In genomic region chrIV:2281353-2281976, ce11 we compare ENCODE assay signal across 5 worm cellular contexts.
A peak's percentile ranks its signal among the peaks of the same experiment; 100 is the strongest.
TF ChIP-seq lines count a peak whose summit lies in the region.

No protein-coding gene starts in this region.

TF ChIP-seq in whole organism, L1 larva, 84 proteins besides CTCF, POLR2A, EP300 and RAD21 (continues in another document):
- no peak for TF ChIP-seq aly-2 (tag; optimal IDR thresholded peaks at IDR 0.05; lab: Kevin White, UChicago)
- peak; percentile 23 for TF ChIP-seq mep-1 (tag; optimal IDR thresholded peaks at IDR 0.05; lab: Kevin White, UChicago)
- TF ChIP-seq skn-1 (tag; optimal IDR thresholded peaks at IDR 0.05; lab: Kevin White, UChicago) = peak; percentile 5
- no peak for TF ChIP-seq aha-1 (tag; optimal IDR thresholded peaks at IDR 0.05; lab: Kevin White, UChicago)
- no peak for TF ChIP-seq pag-3 (tag; optimal IDR thresholded peaks at IDR 0.05; lab: Kevin White, UChicago; ENCODE audit: borderline replicate concordance, insufficient read depth)
- TF ChIP-seq dpl-1 (GFP tag; optimal IDR thresholded peaks at IDR 0.05; lab: Kevin White, UChicago) = peak; percentile 18 to 64 (median 38)
- peak in 1 of 2 experiments; percentile 58 for TF ChIP-seq lsy-2 (tag; optimal IDR thresholded peaks at IDR 0.05; lab: Kevin White, UChicago)
- peak; percentile 78 for TF ChIP-seq nhr-90 (tag; optimal IDR thresholded peaks at IDR 0.05; lab: Kevin White, UChicago; ENCODE audit: poor library complexity)
- peak; percentile 35 for TF ChIP-seq vab-15 (tag; optimal IDR thresholded peaks at IDR 0.05; lab: Kevin White, UChicago)
- TF ChIP-seq hlh-17 (GFP tag; optimal IDR thresholded peaks at IDR 0.05; lab: Kevin White, UChicago; ENCODE audit: borderline replicate concordance) = no peak
- no peak for TF ChIP-seq fkh-10 (GFP tag; optimal IDR thresholded peaks at IDR 0.05; lab: Kevin White, UChicago)
- peak; percentile 3 to 11 for TF ChIP-seq efl-1 (optimal IDR thresholded peaks at IDR 0.05; lab: Kevin White, UChicago)
- TF ChIP-seq efl-1 (GFP tag; optimal IDR thresholded peaks at IDR 0.05 in 1 of 2; lab: Kevin White, UChicago) = peak in 1 of 2 experiments; percentile 95
- peak; percentile 62 for TF ChIP-seq ama-1 (optimal IDR thresholded peaks at IDR 0.05; lab: Kevin White, UChicago)
- TF ChIP-seq ceh-63 (GFP tag; optimal IDR thresholded peaks at IDR 0.05; lab: Kevin White, UChicago) = no peak
- TF ChIP-seq nhr-71 (tag; optimal IDR thresholded peaks at IDR 0.05; lab: Kevin White, UChicago) = peak; percentile 71
- peak; percentile 78 for TF ChIP-seq blmp-1 (tag; optimal IDR thresholded peaks at IDR 0.05; lab: Kevin White, UChicago)

TF ChIP-seq in whole organism, L2 larva, 48 proteins besides CTCF, POLR2A, EP300 and RAD21 (continues in another document):
- peak; percentile 56 for TF ChIP-seq nhr-21 (tag; optimal IDR thresholded peaks at IDR 0.05; lab: Kevin White, UChicago)
- peak; percentile 85 for TF ChIP-seq ama-1 (optimal IDR thresholded peaks at IDR 0.05; lab: Kevin White, UChicago)
- TF ChIP-seq nhr-237 (tag; optimal IDR thresholded peaks at IDR 0.05; lab: Kevin White, UChicago) = no peak
- peak; percentile 97 for TF ChIP-seq fos-1 (tag; optimal IDR thresholded peaks at IDR 0.05; lab: Kevin White, UChicago)
- TF ChIP-seq mbf-1 (tag; optimal IDR thresholded peaks at IDR 0.05; lab: Kevin White, UChicago) = no peak
- TF ChIP-seq egl-27 (tag; optimal IDR thresholded peaks at IDR 0.05; lab: Kevin White, UChicago) = no peak
- peak; percentile 79 for TF ChIP-seq crh-2 (tag; optimal IDR thresholded peaks at IDR 0.05; lab: Kevin White, UChicago)
- TF ChIP-seq nhr-77 (tag; optimal IDR thresholded peaks at IDR 0.05; lab: Kevin White, UChicago) = no peak
- TF ChIP-seq sma-9 (GFP tag; optimal IDR thresholded peaks at IDR 0.05; lab: Kevin White, UChicago) = peak; percentile 59
- TF ChIP-seq sma-9 (tag; optimal IDR thresholded peaks at IDR 0.05; lab: Kevin White, UChicago) = no peak
- peak; percentile 50 for TF ChIP-seq nhr-25 (tag; optimal IDR thresholded peaks at IDR 0.05; lab: Kevin White, UChicago)
- TF ChIP-seq ceh-82 (tag; optimal IDR thresholded peaks at IDR 0.05; lab: Kevin White, UChicago) = no peak
- peak; percentile 7 for TF ChIP-seq C34F6.9 (tag; optimal IDR thresholded peaks at IDR 0.05; lab: Kevin White, UChicago)
- TF ChIP-seq lsy-2 (tag; optimal IDR thresholded peaks at IDR 0.05; lab: Kevin White, UChicago) = peak in 1 of 2 experiments; percentile 47
- no peak for TF ChIP-seq Y55F3AM.14 (GFP tag; optimal IDR thresholded peaks at IDR 0.05; lab: Kevin White, UChicago)
- TF ChIP-seq unc-55 (GFP tag; optimal IDR thresholded peaks at IDR 0.05; lab: Kevin White, UChicago) = no peak
- peak; percentile 44 for TF ChIP-seq lin-13 (GFP tag; optimal IDR thresholded peaks at IDR 0.05; lab: Kevin White, UChicago)
- TF ChIP-seq nhr-12 (tag; optimal IDR thresholded peaks at IDR 0.05; lab: Kevin White, UChicago) = no peak
- TF ChIP-seq skn-1 (tag; optimal IDR thresholded peaks at IDR 0.05; lab: Kevin White, UChicago) = no peak

TF ChIP-seq in whole organism, L3 larva, 47 proteins besides CTCF, POLR2A, EP300 and RAD21 (continues in another document):
- TF ChIP-seq ceh-28 (tag; optimal IDR thresholded peaks at IDR 0.05; lab: Kevin White, UChicago) = peak; percentile 4
- peak; percentile 16 for TF ChIP-seq nfya-1 (tag; optimal IDR thresholded peaks at IDR 0.05; lab: Kevin White, UChicago; ENCODE audit: insufficient read depth)
- no peak for TF ChIP-seq nhr-28 (tag; optimal IDR thresholded peaks at IDR 0.05; lab: Kevin White, UChicago)
- TF ChIP-seq elt-1 (tag; optimal IDR thresholded peaks at IDR 0.05; lab: Kevin White, UChicago) = no peak
- no peak for TF ChIP-seq lin-15B (tag; optimal IDR thresholded peaks at IDR 0.05; lab: Kevin White, UChicago)
- TF ChIP-seq ZK546.5 (tag; optimal IDR thresholded peaks at IDR 0.05; lab: Kevin White, UChicago) = no peak
- no peak for TF ChIP-seq lsy-12 (tag; optimal IDR thresholded peaks at IDR 0.05; lab: Kevin White, UChicago)
- peak; percentile 65 for TF ChIP-seq nhr-43 (tag; optimal IDR thresholded peaks at IDR 0.05; lab: Kevin White, UChicago; ENCODE audit: poor library complexity, severe bottlenecking)
- no peak for TF ChIP-seq zag-1 (tag; optimal IDR thresholded peaks at IDR 0.05; lab: Kevin White, UChicago)
- no peak for TF ChIP-seq sea-2 (GFP tag; optimal IDR thresholded peaks at IDR 0.05; lab: Kevin White, UChicago)
- TF ChIP-seq elt-2 (tag; optimal IDR thresholded peaks at IDR 0.05; lab: Kevin White, UChicago) = peak; percentile 83
- TF ChIP-seq mml-1 (tag; optimal IDR thresholded peaks at IDR 0.05; lab: Kevin White, UChicago) = no peak
- no peak for TF ChIP-seq nhr-237 (tag; optimal IDR thresholded peaks at IDR 0.05; lab: Kevin White, UChicago)
- TF ChIP-seq ztf-11 (tag; optimal IDR thresholded peaks at IDR 0.05; lab: Kevin White, UChicago) = no peak
- TF ChIP-seq hmg-11 (tag; optimal IDR thresholded peaks at IDR 0.05; lab: Kevin White, UChicago) = no peak
- peak; percentile 18 for TF ChIP-seq snpc-4 (tag; optimal IDR thresholded peaks at IDR 0.05; lab: Kevin White, UChicago)
- TF ChIP-seq nhr-67 (tag; optimal IDR thresholded peaks at IDR 0.05; lab: Kevin White, UChicago) = no peak
- TF ChIP-seq R02D3.7 (tag; optimal IDR thresholded peaks at IDR 0.05; lab: Kevin White, UChicago) = no peak
- TF ChIP-seq mdl-1 (tag; optimal IDR thresholded peaks at IDR 0.05; lab: Kevin White, UChicago) = no peak
- no peak for TF ChIP-seq egl-27 (tag; optimal IDR thresholded peaks at IDR 0.05; lab: Kevin White, UChicago)

TF ChIP-seq in whole organism, L4 larva, 104 proteins besides CTCF, POLR2A, EP300 and RAD21 (continues in another document):
- no peak for TF ChIP-seq ceh-28 (tag; optimal IDR thresholded peaks at IDR 0.05; lab: Kevin White, UChicago)
- TF ChIP-seq daf-12 (tag; optimal IDR thresholded peaks at IDR 0.05; lab: Kevin White, UChicago) = no peak
- peak in 1 of 2 experiments; percentile 40 for TF ChIP-seq lsy-2 (tag; optimal IDR thresholded peaks at IDR 0.05; lab: Kevin White, UChicago)
- no peak for TF ChIP-seq skn-1 (tag; optimal IDR thresholded peaks at IDR 0.05; lab: Kevin White, UChicago)
- TF ChIP-seq arid-1 (GFP tag; conservative IDR thresholded peaks at IDR 0.05; lab: Robert Waterston, UW) = no peak
- TF ChIP-seq mxl-2 (GFP tag; conservative IDR thresholded peaks at IDR 0.05; lab: Robert Waterston, UW) = no peak
- TF ChIP-seq hif-1 (tag; optimal IDR thresholded peaks at IDR 0.05; lab: Kevin White, UChicago) = no peak
- no peak for TF ChIP-seq vab-7 (GFP tag; IDR thresholded peaks at IDR 0.05; lab: Robert Waterston, UW)
- no peak for TF ChIP-seq zip-11 (GFP tag; IDR thresholded peaks at IDR 0.05; lab: Robert Waterston, UW)
- TF ChIP-seq saeg-2 (GFP tag; IDR thresholded peaks at IDR 0.05; lab: Robert Waterston, UW) = no peak
- TF ChIP-seq dmd-8 (GFP tag; IDR thresholded peaks at IDR 0.05; lab: Robert Waterston, UW) = no peak
- no peak for TF ChIP-seq rbr-2 (tag; optimal IDR thresholded peaks at IDR 0.05; lab: Kevin White, UChicago)
- TF ChIP-seq nhr-48 (tag; optimal IDR thresholded peaks at IDR 0.05; lab: Kevin White, UChicago) = no peak
- no peak for TF ChIP-seq ZK337.2 (GFP tag; IDR thresholded peaks at IDR 0.05; lab: Robert Waterston, UW)
- TF ChIP-seq nhr-10 (tag; optimal IDR thresholded peaks at IDR 0.05; lab: Kevin White, UChicago) = peak; percentile 68
- TF ChIP-seq R02D3.7 (tag; optimal IDR thresholded peaks at IDR 0.05; lab: Kevin White, UChicago) = no peak
- peak; percentile 46 for TF ChIP-seq dpl-1 (GFP tag; optimal IDR thresholded peaks at IDR 0.05; lab: Kevin White, UChicago)
- TF ChIP-seq ceh-20 (GFP tag; IDR thresholded peaks at IDR 0.05; lab: Robert Waterston, UW) = no peak
- no peak for TF ChIP-seq aly-2 (tag; optimal IDR thresholded peaks at IDR 0.05; lab: Kevin White, UChicago)
- TF ChIP-seq ceh-44 (GFP tag; IDR thresholded peaks at IDR 0.05; lab: Robert Waterston, UW) = no peak
- no peak for TF ChIP-seq lin-29 (GFP tag; IDR thresholded peaks at IDR 0.05; lab: Robert Waterston, UW)
- TF ChIP-seq unc-39 (tag; optimal IDR thresholded peaks at IDR 0.05; lab: Kevin White, UChicago) = no peak
- no peak for TF ChIP-seq daf-19 (GFP tag; conservative IDR thresholded peaks at IDR 0.05; lab: Robert Waterston, UW)

TF ChIP-seq in whole organism, young adult, 124 proteins besides CTCF, POLR2A, EP300 and RAD21:
- TF ChIP-seq C17E4.6 (GFP tag; IDR thresholded peaks at IDR 0.05; lab: Robert Waterston, UW) (no peak), dox-1 (GFP tag; IDR thresholded peaks at IDR 0.05; lab: Robert Waterston, UW) (0 out of 2 replicates have a peak, but pooled peaks have one; percentile 36), nfyb-1 (GFP tag; IDR thresholded peaks at IDR 0.05; lab: Robert Waterston, UW) (0 out of 2 replicates have a peak, but pooled peaks have one; percentile 11), cebp-1 (GFP tag; IDR thresholded peaks at IDR 0.05; lab: Robert Waterston, UW) (no peak), cebp-1 (tag; optimal IDR thresholded peaks at IDR 0.05; lab: Kevin White, UChicago) (peak; percentile 38), egrh-3 (GFP tag; IDR thresholded peaks at IDR 0.05; lab: Robert Waterston, UW) (peak; percentile 41; the same call in 1 of the 2 replicates), tbp1 (GFP tag; optimal IDR thresholded peaks at IDR 0.05; lab: Kevin White, UChicago) (peak; percentile 30), atf-7 (tag; optimal IDR thresholded peaks at IDR 0.05; lab: Kevin White, UChicago) (peak; percentile 17), F33H1.4 (GFP tag; IDR thresholded peaks at IDR 0.05; lab: Robert Waterston, UW) (0 out of 2 replicates have a peak, but pooled peaks have one; percentile 26), lin-54 (GFP tag; optimal IDR thresholded peaks at IDR 0.05; lab: Kevin White, UChicago) (no peak), ztf-26 (tag; optimal IDR thresholded peaks at IDR 0.05; lab: Kevin White, UChicago) (peak; percentile 51), lin-40 (tag; optimal IDR thresholded peaks at IDR 0.05; lab: Kevin White, UChicago) (peak; percentile 46), ama-1 (optimal IDR thresholded peaks at IDR 0.05; lab: Kevin White, UChicago) (peak; percentile 65), ama-1 (GFP tag; optimal IDR thresholded peaks at IDR 0.05; lab: Kevin White, UChicago) (no peak), nhr-80 (tag; optimal IDR thresholded peaks at IDR 0.05; lab: Kevin White, UChicago) (peak; percentile 86), Y53F4B.3 (GFP tag; IDR thresholded peaks at IDR 0.05; lab: Robert Waterston, UW) (no peak), let-607 (tag; optimal IDR thresholded peaks at IDR 0.05; lab: Kevin White, UChicago) (peak in 1 of 2 experiments; percentile 3)
TF ChIP-seq in whole organism, young adult: peak in this region for 12.
